Fruit fly (Drosophila melanogaster) whole organism, embryonic: ENCODE data around the gene QC.

Experiments used
- Ada2b ChIP-seq: fragments of 200-800 bp; sonication (Bioruptor generic); IDR thresholded peaks from 2 replicates; pipeline ENCODE4 v1.3.6; 2022; ENCODE audit warnings: missing biosample characterization, missing genetic modification characterization
- Antp ChIP-seq: fragments of 200-800 bp; sonication (Bioruptor generic); optimal IDR thresholded peaks from 3 replicates; lab custom pipeline; 2016; ENCODE audit warnings: missing biosample characterization, missing genetic modification characterization
- Bgb ChIP-seq: fragments of 200-800 bp; sonication (Bioruptor generic); IDR thresholded peaks from 2 replicates; pipeline ENCODE4 v1.3.6; 2022; ENCODE audit warnings: missing biosample characterization, missing genetic modification characterization; ENCODE audit not compliant: partially characterized antibody
- Blimp-1 ChIP-seq: fragments of 200-800 bp; sonication (Bioruptor generic); optimal IDR thresholded peaks from 3 replicates; lab custom pipeline; 2018; ENCODE audit warnings: missing biosample characterization, missing genetic modification characterization, mild to moderate bottlenecking, moderate library complexity, missing genetic modification reagents
- CG12071 ChIP-seq: fragments of 200-800 bp; sonication (Bioruptor generic); optimal IDR thresholded peaks from 3 replicates; lab custom pipeline; 2018; ENCODE audit warnings: missing biosample characterization, mild to moderate bottlenecking, missing genetic modification characterization
- CG1233 ChIP-seq: fragments of 200-800 bp; sonication (Bioruptor generic); optimal IDR thresholded peaks from 4 replicates; lab custom pipeline; 2018; ENCODE audit warnings: missing biosample characterization, mild to moderate bottlenecking, missing genetic modification characterization
- CG14014 ChIP-seq: fragments of 200-800 bp; sonication (Bioruptor generic); IDR thresholded peaks from 2 replicates; pipeline ENCODE4 v1.3.6; 2022; ENCODE audit warnings: missing biosample characterization, missing genetic modification characterization
- CG15479 ChIP-seq: fragments of 200-800 bp; sonication (Bioruptor generic); optimal IDR thresholded peaks from 3 replicates; lab custom pipeline; 2019; ENCODE audit warnings: missing biosample characterization, mild to moderate bottlenecking, missing genetic modification characterization, moderate library complexity
- CG17328 ChIP-seq: fragments of 200-800 bp; sonication (Bioruptor generic); IDR thresholded peaks from 2 replicates; pipeline ENCODE4 v1.3.6; 2022; ENCODE audit warnings: missing biosample characterization, missing genetic modification characterization
- CG17829 ChIP-seq: fragments of 200-800 bp; optimal IDR thresholded peaks from 2 replicates; lab custom pipeline; 2019; ENCODE audit warnings: missing biosample characterization, mild to moderate bottlenecking, missing genetic modification characterization, moderate library complexity
- CG18011 ChIP-seq: fragments of 200-800 bp; sonication (Bioruptor generic); optimal IDR thresholded peaks from 2 replicates; lab custom pipeline; 2017; ENCODE audit warnings: missing biosample characterization, missing genetic modification characterization, mild to moderate bottlenecking, moderate library complexity, missing genotype
- CG2129 ChIP-seq: fragments of 200-800 bp; sonication (Bioruptor generic); IDR thresholded peaks from 2 replicates; pipeline ENCODE4 v1.3.6; 2022; ENCODE audit warnings: missing biosample characterization, missing genetic modification characterization; ENCODE audit not compliant: partially characterized antibody
- CG2199 ChIP-seq: fragments of 200-800 bp; sonication (Bioruptor generic); IDR thresholded peaks from 3 replicates; pipeline ENCODE4 v1.3.6; 2022; ENCODE audit warnings: missing biosample characterization, missing genetic modification characterization
- CG30020 ChIP-seq: fragments of 200-800 bp; optimal IDR thresholded peaks from 2 replicates; lab custom pipeline; 2019; ENCODE audit warnings: missing biosample characterization, mild to moderate bottlenecking, missing genetic modification characterization, moderate library complexity
- CG33557 ChIP-seq: fragments of 200-800 bp; sonication (Bioruptor generic); optimal IDR thresholded peaks from 2 replicates; lab custom pipeline; 2019; ENCODE audit warnings: missing biosample characterization, mild to moderate bottlenecking, missing genetic modification characterization, moderate library complexity
- CG34224 ChIP-seq: fragments of 200-800 bp; sonication (Bioruptor generic); IDR thresholded peaks from 3 replicates; pipeline ENCODE4 v1.3.6; 2022; ENCODE audit warnings: missing biosample characterization, missing genetic modification characterization; ENCODE audit not compliant: partially characterized antibody
- CG34422 ChIP-seq: fragments of 200-800 bp; sonication (Bioruptor generic); IDR thresholded peaks from 3 replicates; pipeline ENCODE4 v1.3.6; 2022; ENCODE audit warnings: missing biosample characterization, missing genetic modification characterization
- CG4424 ChIP-seq: fragments of 200-800 bp; sonication (Bioruptor generic); optimal IDR thresholded peaks from 3 replicates; lab custom pipeline; 2016; ENCODE audit warnings: missing biosample characterization, missing genetic modification characterization
- CG6654 ChIP-seq: fragments of 200-800 bp; sonication (Bioruptor generic); optimal IDR thresholded peaks from 2 replicates; lab custom pipeline; 2017; ENCODE audit warnings: missing biosample characterization, mild to moderate bottlenecking, missing genetic modification characterization
- CG6689 ChIP-seq: fragments of 200-800 bp; sonication (Bioruptor generic); IDR thresholded peaks from 2 replicates; pipeline ENCODE4 v1.3.6; 2022; ENCODE audit warnings: missing biosample characterization, missing genetic modification characterization
- CG7987 ChIP-seq: fragments of 200-800 bp; sonication (Bioruptor generic); optimal IDR thresholded peaks from 2 replicates; lab custom pipeline; 2018; ENCODE audit warnings: missing biosample characterization, mild to moderate bottlenecking, missing genetic modification characterization, moderate library complexity
- CG9437 ChIP-seq: fragments of 200-800 bp; sonication (Bioruptor generic); optimal IDR thresholded peaks from 2 replicates; lab custom pipeline; 2018; ENCODE audit warnings: missing biosample characterization, mild to moderate bottlenecking, missing genetic modification characterization
- CG9876 ChIP-seq: fragments of 200-800 bp; sonication (Bioruptor generic); optimal IDR thresholded peaks from 2 replicates; lab custom pipeline; 2016; ENCODE audit warnings: missing biosample characterization, missing genetic modification characterization
- CHES-1-like ChIP-seq: fragments of 200-800 bp; sonication (Bioruptor generic); optimal IDR thresholded peaks from 2 replicates; lab custom pipeline; 2016; ENCODE audit warnings: missing biosample characterization, missing genetic modification characterization
- Gsc ChIP-seq: fragments of 200-800 bp; sonication (Bioruptor generic); IDR thresholded peaks from 2 replicates; pipeline ENCODE4 v1.3.6; 2022; ENCODE audit warnings: missing biosample characterization, missing genetic modification characterization
- Rx ChIP-seq: fragments of 200-800 bp; sonication (Bioruptor generic); IDR thresholded peaks from 2 replicates; pipeline ENCODE4 v1.3.6; 2022; ENCODE audit warnings: missing biosample characterization, missing genetic modification characterization
- Sox102F ChIP-seq: fragments of 200-800 bp; sonication (Bioruptor generic); optimal IDR thresholded peaks from 2 replicates; lab custom pipeline; 2018; ENCODE audit warnings: missing biosample characterization, mild to moderate bottlenecking, missing genetic modification characterization, moderate library complexity
- Usf ChIP-seq: fragments of 200-800 bp; sonication (Bioruptor generic); optimal IDR thresholded peaks from 2 replicates; lab custom pipeline; 2017; ENCODE audit warnings: missing genotype, missing biosample characterization, missing genetic modification characterization
- YL-1 ChIP-seq: fragments of 200-800 bp; sonication (Bioruptor generic); optimal IDR thresholded peaks from 3 replicates; lab custom pipeline; 2017; ENCODE audit warnings: missing biosample characterization, mild to moderate bottlenecking, missing genetic modification characterization
- abd-A ChIP-seq: fragments of 200-800 bp; sonication (Bioruptor generic); optimal IDR thresholded peaks from 3 replicates; lab custom pipeline; 2019; ENCODE audit warnings: missing biosample characterization, mild to moderate bottlenecking, missing genetic modification characterization, moderate library complexity
- aop ChIP-seq: fragments of 200-800 bp; sonication (Bioruptor generic); IDR thresholded peaks from 2 replicates; pipeline ENCODE4 v1.3.6; 2022; ENCODE audit warnings: missing biosample characterization, missing genetic modification characterization
- btn ChIP-seq: fragments of 200-800 bp; sonication (Bioruptor generic); optimal IDR thresholded peaks from 2 replicates; lab custom pipeline; 2016; ENCODE audit warnings: missing biosample characterization, missing genetic modification characterization
- eyg ChIP-seq: fragments of 200-800 bp; sonication (Bioruptor generic); optimal IDR thresholded peaks from 3 replicates; lab custom pipeline; 2016; ENCODE audit warnings: missing biosample characterization, missing genetic modification characterization
- fd102C ChIP-seq: fragments of 200-800 bp; sonication (Bioruptor generic); optimal IDR thresholded peaks from 2 replicates; lab custom pipeline; 2018; ENCODE audit warnings: missing biosample characterization, mild to moderate bottlenecking, missing genetic modification characterization, moderate library complexity
- fu2 ChIP-seq: fragments of 200-800 bp; sonication (Bioruptor generic); optimal IDR thresholded peaks from 2 replicates; lab custom pipeline; 2016; ENCODE audit warnings: missing biosample characterization, missing genetic modification characterization
- gt ChIP-seq: fragments of 200-800 bp; sonication (Bioruptor generic); IDR thresholded peaks from 2 replicates; pipeline ENCODE4 v1.3.6; 2022; ENCODE audit warnings: missing biosample characterization, missing genetic modification characterization
- klu ChIP-seq: fragments of 200-800 bp; sonication (Bioruptor generic); IDR thresholded peaks from 2 replicates; pipeline ENCODE4 v1.3.6; 2022; ENCODE audit warnings: missing biosample characterization, missing genetic modification characterization
- lmd ChIP-seq: fragments of 200-800 bp; sonication (Bioruptor generic); IDR thresholded peaks from 2 replicates; pipeline ENCODE4 v1.3.6; 2022; ENCODE audit warnings: missing biosample characterization, missing genetic modification characterization
- mld ChIP-seq: fragments of 200-800 bp; sonication (Bioruptor generic); IDR thresholded peaks from 3 replicates; pipeline ENCODE4 v1.3.6; 2022; ENCODE audit warnings: missing biosample characterization, missing genetic modification characterization; ENCODE audit not compliant: partially characterized antibody
- pros ChIP-seq: fragments of 200-800 bp; sonication (Bioruptor generic); optimal IDR thresholded peaks from 3 replicates; lab custom pipeline; 2019; ENCODE audit warnings: missing biosample characterization, mild to moderate bottlenecking, missing genetic modification characterization, moderate library complexity
- row ChIP-seq: fragments of 200-800 bp; sonication (Bioruptor generic); IDR thresholded peaks from 3 replicates; pipeline ENCODE4 v1.3.6; 2022; ENCODE audit warnings: missing biosample characterization, missing genetic modification characterization
- slp2 ChIP-seq: fragments of 200-800 bp; sonication (Bioruptor generic); optimal IDR thresholded peaks from 2 replicates; lab custom pipeline; 2016; ENCODE audit warnings: missing biosample characterization, missing genetic modification characterization
- sob ChIP-seq: fragments of 200-800 bp; sonication (Bioruptor generic); IDR thresholded peaks from 2 replicates; pipeline ENCODE4 v1.3.6; 2022; ENCODE audit warnings: missing biosample characterization, missing genetic modification characterization
- sug ChIP-seq: fragments of 200-800 bp; optimal IDR thresholded peaks from 2 replicates; lab custom pipeline; 2019; ENCODE audit warnings: missing biosample characterization, mild to moderate bottlenecking, missing genetic modification characterization, moderate library complexity
- trem ChIP-seq: fragments of 200-800 bp; optimal IDR thresholded peaks from 3 replicates; lab custom pipeline; 2019; ENCODE audit warnings: missing biosample characterization, mild to moderate bottlenecking, missing genetic modification characterization, moderate library complexity
- vfl ChIP-seq: fragments of 200-800 bp; sonication (Bioruptor generic); optimal IDR thresholded peaks from 2 replicates; lab custom pipeline; 2016; ENCODE audit warnings: missing biosample characterization, missing genetic modification characterization
- wor ChIP-seq: fragments of 200-800 bp; sonication (Bioruptor generic); IDR thresholded peaks from 2 replicates; pipeline ENCODE4 v1.3.6; 2022; ENCODE audit warnings: missing biosample characterization, missing genetic modification characterization
- yki ChIP-seq: fragments of >200 bp; optimal IDR thresholded peaks from 3 replicates; lab custom pipeline; 2018
- z ChIP-seq: fragments of 200-800 bp; sonication (Bioruptor generic); IDR thresholded peaks from 3 replicates; pipeline ENCODE4 v1.3.6; 2022; ENCODE audit warnings: missing biosample characterization, missing genetic modification characterization
- zfh2 ChIP-seq: fragments of 200-800 bp; sonication (Bioruptor generic); optimal IDR thresholded peaks from 2 replicates; lab custom pipeline; 2016; ENCODE audit warnings: missing biosample characterization, missing genetic modification characterization

QC gene

dm6 chr3L:5869614-5870204 lies 32.5 kb downstream of the QC start (continued):
- TF ChIP-seq z (no peak), CG4424 (GFP tag; lab: Kevin White, UChicago) (peak; percentile 74), CG14014 (peak; percentile 43; the same call in 1 of the 2 replicates), gt (GFP tag; lab: Robert Waterston, UW) (0 out of 2 replicates have a peak, but pooled peaks have one; percentile 9), CG2199 (GFP tag; lab: Robert Waterston, UW) (peak; percentile 95), CG9876 (GFP tag; lab: Kevin White, UChicago) (peak; percentile 61), eyg (GFP tag; lab: Kevin White, UChicago) (no peak), fu2 (GFP tag; lab: Kevin White, UChicago) (no peak), Ada2b (no peak), CG34422 (GFP tag; lab: Robert Waterston, UW) (peak; percentile 54; the same call in 1 of the 3 replicates), CG17829 (tag; lab: Kevin White, UChicago) (peak; percentile 83), sob (GFP tag; lab: Robert Waterston, UW) (peak; percentile 85), pros (no peak), fd102C (GFP tag; lab: Kevin White, UChicago) (peak; percentile 23), vfl (GFP tag; lab: Kevin White, UChicago) (no peak), CG6689 (GFP tag; lab: Robert Waterston, UW) (peak; percentile 54), CG9437 (GFP tag; lab: Kevin White, UChicago) (no peak), Bgb (peak; percentile 64; the same call in 1 of the 2 replicates), lmd (GFP tag; lab: Robert Waterston, UW) (peak; percentile 77), CG33557 (peak; percentile 35), YL-1 (GFP tag; lab: Kevin White, UChicago) (no peak), Blimp-1 (GFP tag; lab: Kevin White, UChicago) (peak; percentile 71), CG18011 (GFP tag; lab: Kevin White, UChicago) (peak; percentile 99), zfh2 (GFP tag; lab: Kevin White, UChicago) (peak; percentile 26), Gsc (GFP tag; lab: Robert Waterston, UW) (no peak), CG34224 (GFP tag; lab: Robert Waterston, UW) (no peak), CG2129 (GFP tag; lab: Robert Waterston, UW) (no peak), CG15479 (GFP tag; lab: Kevin White, UChicago) (no peak), btn (peak; percentile 31), sug (tag; lab: Kevin White, UChicago) (no peak), mld (GFP tag; lab: Robert Waterston, UW) (no peak), Sox102F (GFP tag; lab: Kevin White, UChicago) (peak; percentile 61), abd-A (no peak), CG17328 (GFP tag; lab: Robert Waterston, UW) (peak; percentile 72), Usf (GFP tag; lab: Kevin White, UChicago) (no peak), CHES-1-like (GFP tag; lab: Kevin White, UChicago) (peak; percentile 34), CG6654 (GFP tag; lab: Kevin White, UChicago) (peak; percentile 23), CG1233 (GFP tag; lab: Kevin White, UChicago) (peak; percentile 24), wor (GFP tag; lab: Robert Waterston, UW) (no peak), row (GFP tag; lab: Robert Waterston, UW) (peak; percentile 24; the same call in 1 of the 3 replicates), yki (lab: Kevin White, UChicago) (no peak), Rx (GFP tag; lab: Robert Waterston, UW) (peak; percentile 66), CG7987 (peak; percentile 93), klu (GFP tag; lab: Robert Waterston, UW) (peak; percentile 31; the same call in 1 of the 2 replicates), Antp (GFP tag; lab: Kevin White, UChicago) (peak; percentile 76), CG30020 (tag; lab: Kevin White, UChicago) (no peak), aop (GFP tag; lab: Robert Waterston, UW) (no peak), slp2 (GFP tag; lab: Kevin White, UChicago) (peak; percentile 51), trem (peak; percentile 66), CG12071 (GFP tag; lab: Kevin White, UChicago) (peak; percentile 33)
